Worm (Caenorhabditis elegans) whole organism, L1 larva: Measurements from ENCODE around the gene B0310.6.

Source experiments
- alr-1 ChIP-seq: fragments of 200-800 bp; sonication (Bioruptor generic); optimal IDR thresholded peaks from 2 replicates; lab custom pipeline; 2018; ENCODE audit warnings: borderline replicate concordance, mild to moderate bottlenecking, missing genetic modification characterization, missing compliant biosample characterization
- ceh-8 ChIP-seq: fragments of 200-800 bp; sonication (Bioruptor generic); optimal IDR thresholded peaks from 2 replicates; lab custom pipeline; 2018; ENCODE audit warnings: mild to moderate bottlenecking, missing genetic modification characterization, moderate library complexity, missing compliant biosample characterization
- fkh-8 ChIP-seq: sonication (generic microtip); optimal IDR thresholded peaks from 2 replicates; lab custom pipeline; 2016; ENCODE audit warnings: mild to moderate bottlenecking, missing genetic modification characterization, missing compliant biosample characterization
- isw-1 ChIP-seq: fragments of 200-800 bp; sonication (Bioruptor generic); IDR thresholded peaks from 2 replicates; pipeline ENCODE4 v1.3.6; 2022; ENCODE audit warnings: missing genetic modification characterization, missing compliant biosample characterization
- lin-35 ChIP-seq, 2 experiments: fragments of 150-350 bp; optimal IDR thresholded peaks; 2 replicates each; lab custom pipeline; 2014; ENCODE audit warnings: missing biosample characterization in 2 of 2, missing genetic modification characterization in 2 of 2, missing genetic modification reagents in 2 of 2
- nhr-47 ChIP-seq: sonication (generic microtip); optimal IDR thresholded peaks from 2 replicates; lab custom pipeline; 2016; ENCODE audit warnings: mild to moderate bottlenecking, missing genetic modification characterization, moderate library complexity, missing compliant biosample characterization
- nhr-71 ChIP-seq: sonication (generic microtip); optimal IDR thresholded peaks from 2 replicates; lab custom pipeline; 2016; ENCODE audit warnings: mild to moderate bottlenecking, missing genetic modification characterization, moderate library complexity, missing compliant biosample characterization
- nhr-85 ChIP-seq: sonication (generic microtip); peaks from one replicate; lab custom pipeline; 2016; ENCODE audit warnings: missing genetic modification characterization, inconsistent platforms, missing compliant biosample characterization
- skn-1 ChIP-seq: fragments of 150-350 bp; optimal IDR thresholded peaks from 2 replicates; lab custom pipeline; 2014; ENCODE audit warnings: missing biosample characterization, missing genetic modification characterization
- sptf-1 ChIP-seq: fragments of 150-350 bp; optimal IDR thresholded peaks from 2 replicates; lab custom pipeline; 2014; ENCODE audit warnings: missing biosample characterization, missing genetic modification characterization

Gene B0310.6

DNA sequence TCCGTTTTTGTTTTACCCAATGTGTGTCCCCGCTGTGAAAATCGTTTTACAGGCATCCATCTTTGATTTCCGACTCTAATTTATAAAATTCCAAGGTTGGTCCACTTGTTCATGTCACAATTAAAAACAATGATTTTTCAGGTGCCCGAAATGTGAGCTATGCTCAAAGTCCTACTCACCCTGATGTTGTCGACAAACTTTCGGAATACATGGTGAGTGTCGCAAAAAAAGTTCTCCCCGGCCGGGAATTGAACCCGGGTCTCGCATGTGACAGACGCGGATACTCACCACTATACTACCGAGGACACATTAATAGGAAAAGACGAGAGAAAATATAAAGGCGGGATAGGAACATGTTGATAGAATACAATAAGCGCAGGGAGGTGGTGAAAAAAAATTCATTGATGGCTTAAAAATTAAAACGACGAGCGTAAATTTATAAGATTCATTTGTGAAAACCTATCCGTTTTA lies 41.1 kb downstream of the B0310.6 start, which contains the start of gene egl-17 (continued):
- TF ChIP-seq nhr-47 (tag; lab: Kevin White, UChicago) (peak; percentile 78), lin-35 (GFP tag; optimal IDR thresholded peaks at IDR 0.05; lab: Kevin White, UChicago) (peak in 1 of 2 experiments; percentile 71), ceh-8 (GFP tag; lab: Kevin White, UChicago) (no peak), sptf-1 (tag; lab: Kevin White, UChicago) (no peak), nhr-85 (tag; lab: Kevin White, UChicago) (peak; percentile 68)

DNA sequence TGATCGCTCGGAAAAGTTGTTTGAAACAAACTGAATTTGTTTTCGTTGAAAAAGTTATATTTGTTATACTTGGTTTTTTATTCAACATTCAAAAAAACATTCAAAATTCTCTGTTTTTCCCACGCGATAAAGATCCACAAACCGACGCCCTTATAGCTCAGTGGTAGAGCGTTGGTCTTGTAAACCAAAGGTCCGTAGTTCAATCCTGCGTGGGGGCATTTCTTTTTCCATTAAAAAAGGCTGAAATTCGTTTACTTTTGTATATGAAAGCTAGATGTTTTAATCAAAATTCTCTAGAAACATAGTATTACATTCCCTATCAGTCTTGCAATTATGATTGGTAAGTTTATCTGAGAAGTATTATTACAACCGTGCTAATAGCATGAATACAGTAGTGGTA lies 43.1 kb downstream of the B0310.6 start:
- TF ChIP-seq nhr-71 (tag; lab: Kevin White, UChicago) (no peak), alr-1 (tag; lab: Kevin White, UChicago) (peak; percentile 28)

DNA sequence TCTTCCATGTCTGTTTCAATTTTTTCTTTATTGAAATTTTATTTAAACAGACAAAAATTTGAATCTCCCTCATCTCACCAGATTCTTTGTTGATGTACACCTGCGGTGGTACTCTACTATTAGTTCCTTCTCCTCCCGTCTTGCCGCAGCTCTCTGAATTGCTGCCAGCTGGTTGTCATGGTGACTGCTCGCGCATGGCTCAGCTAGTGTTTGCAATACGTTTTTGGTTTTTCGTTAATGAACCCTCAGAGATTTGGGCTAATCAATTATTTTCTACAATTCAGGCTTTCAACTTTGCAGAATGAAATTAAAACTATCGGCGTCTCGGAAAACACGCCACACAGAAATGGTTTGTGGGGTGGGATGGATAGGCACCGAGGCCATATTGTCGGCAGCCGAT lies 49.7 kb downstream of the B0310.6 start, which contains the start of gene che-2:
Gene che-2 (plus strand): TSS at position 301 of the 400 bp plus-strand sequence.
- TF ChIP-seq fkh-8 (tag; lab: Kevin White, UChicago) = peak; percentile 50
- no peak for TF ChIP-seq isw-1
- peak; percentile 6 for TF ChIP-seq skn-1 (tag; lab: Kevin White, UChicago)
- TF ChIP-seq nhr-85 (tag; lab: Kevin White, UChicago) = no peak
